Fruit fly (Drosophila melanogaster) whole organism, pupa: ENCODE results near the gene Idh3b.

Experiments
- CG10348 ChIP-seq: fragments of 200-800 bp; sonication (Bioruptor generic); IDR thresholded peaks from 2 replicates; pipeline ENCODE4 v1.3.6; 2022; ENCODE audit warnings: missing biosample characterization, missing genetic modification characterization
- CG12605 ChIP-seq: fragments of 200-800 bp; sonication (Bioruptor generic); IDR thresholded peaks from 2 replicates; pipeline ENCODE4 v1.3.6; 2022; ENCODE audit warnings: missing biosample characterization, missing genetic modification characterization
- CG13204 ChIP-seq: fragments of 200-800 bp; sonication (Bioruptor generic); optimal IDR thresholded peaks from 2 replicates; lab custom pipeline; 2018; ENCODE audit warnings: missing biosample characterization, mild to moderate bottlenecking, missing genetic modification characterization, moderate library complexity
- CG14655 ChIP-seq: fragments of 200-800 bp; sonication (Bioruptor generic); optimal IDR thresholded peaks from 3 replicates; lab custom pipeline; 2017; ENCODE audit warnings: mild to moderate bottlenecking, missing biosample characterization, missing genetic modification reagents, missing genetic modification characterization
- CG15710 ChIP-seq: fragments of 200-800 bp; sonication (Bioruptor generic); optimal IDR thresholded peaks from 2 replicates; lab custom pipeline; 2018; ENCODE audit warnings: missing biosample characterization, mild to moderate bottlenecking, missing genetic modification characterization, moderate library complexity
- CG17806 ChIP-seq: fragments of 200-800 bp; sonication (Bioruptor generic); optimal IDR thresholded peaks from 2 replicates; lab custom pipeline; 2018; ENCODE audit warnings: missing biosample characterization, mild to moderate bottlenecking, missing genetic modification characterization, moderate library complexity
- CG32121 ChIP-seq: fragments of 200-800 bp; sonication (Bioruptor generic); IDR thresholded peaks from 2 replicates; pipeline ENCODE4 v1.3.6; 2022; ENCODE audit warnings: missing biosample characterization, missing genetic modification characterization
- CG34367 ChIP-seq: fragments of 200-800 bp; sonication (Bioruptor generic); optimal IDR thresholded peaks from 2 replicates; lab custom pipeline; 2018; ENCODE audit warnings: missing biosample characterization, mild to moderate bottlenecking, missing genetic modification characterization
- CG4496 ChIP-seq: fragments of 200-800 bp; sonication (Bioruptor generic); IDR thresholded peaks from 3 replicates; pipeline ENCODE4 v1.3.6; 2022; ENCODE audit warnings: missing biosample characterization, missing genetic modification characterization
- CG8159 ChIP-seq: fragments of 200-800 bp; sonication (Bioruptor generic); optimal IDR thresholded peaks from 3 replicates; lab custom pipeline; 2018; ENCODE audit warnings: missing biosample characterization, mild to moderate bottlenecking, missing genetic modification characterization, moderate library complexity
- CG8301 ChIP-seq: fragments of 200-800 bp; sonication (Bioruptor generic); optimal IDR thresholded peaks from 2 replicates; lab custom pipeline; 2018; ENCODE audit warnings: missing biosample characterization, mild to moderate bottlenecking, missing genetic modification characterization
- CG9948 ChIP-seq: fragments of 200-800 bp; sonication (Bioruptor generic); optimal IDR thresholded peaks from 2 replicates; lab custom pipeline; 2018; ENCODE audit warnings: missing biosample characterization, mild to moderate bottlenecking, missing genetic modification characterization, moderate library complexity
- D1 ChIP-seq: fragments of 200-800 bp; sonication (Bioruptor generic); optimal IDR thresholded peaks from 2 replicates; lab custom pipeline; 2018; ENCODE audit warnings: missing biosample characterization, mild to moderate bottlenecking, missing genetic modification characterization, moderate library complexity
- EcR ChIP-seq: fragments of 200-800 bp; sonication (Bioruptor generic); optimal IDR thresholded peaks from 3 replicates; lab custom pipeline; 2019; ENCODE audit warnings: missing biosample characterization, missing genetic modification characterization, mild to moderate bottlenecking, moderate library complexity, missing genetic modification reagents
- Ets98B ChIP-seq: fragments of 200-800 bp; sonication (Bioruptor generic); IDR thresholded peaks from 2 replicates; pipeline ENCODE4 v1.3.6; 2022; ENCODE audit warnings: missing biosample characterization, missing genetic modification characterization
- Pif1A ChIP-seq: fragments of 200-800 bp; sonication (Bioruptor generic); optimal IDR thresholded peaks from 3 replicates; lab custom pipeline; 2016; ENCODE audit warnings: missing biosample characterization, missing genetic modification characterization
- Pif1B ChIP-seq: fragments of 200-800 bp; sonication (Bioruptor generic); optimal IDR thresholded peaks from 3 replicates; lab custom pipeline; 2016; ENCODE audit warnings: missing biosample characterization, missing genetic modification characterization
- Snoo ChIP-seq: fragments of 200-800 bp; sonication (Bioruptor generic); optimal IDR thresholded peaks from 3 replicates; lab custom pipeline; 2017; ENCODE audit warnings: missing biosample characterization, mild to moderate bottlenecking, missing genetic modification characterization, inconsistent platforms
- fd96Ca ChIP-seq: fragments of 200-800 bp; sonication (Bioruptor generic); IDR thresholded peaks from 3 replicates; pipeline ENCODE4 v1.3.6; 2022; ENCODE audit warnings: missing biosample characterization, missing genetic modification characterization
- gl ChIP-seq: fragments of 200-800 bp; sonication (Bioruptor generic); optimal IDR thresholded peaks from 2 replicates; lab custom pipeline; 2018; ENCODE audit warnings: missing biosample characterization, mild to moderate bottlenecking, missing genetic modification characterization
- rn ChIP-seq: fragments of 200-800 bp; sonication (Bioruptor generic); IDR thresholded peaks from 2 replicates; pipeline ENCODE4 v1.3.6; 2022; ENCODE audit warnings: missing biosample characterization, missing genetic modification characterization

Gene Idh3b

DNA sequence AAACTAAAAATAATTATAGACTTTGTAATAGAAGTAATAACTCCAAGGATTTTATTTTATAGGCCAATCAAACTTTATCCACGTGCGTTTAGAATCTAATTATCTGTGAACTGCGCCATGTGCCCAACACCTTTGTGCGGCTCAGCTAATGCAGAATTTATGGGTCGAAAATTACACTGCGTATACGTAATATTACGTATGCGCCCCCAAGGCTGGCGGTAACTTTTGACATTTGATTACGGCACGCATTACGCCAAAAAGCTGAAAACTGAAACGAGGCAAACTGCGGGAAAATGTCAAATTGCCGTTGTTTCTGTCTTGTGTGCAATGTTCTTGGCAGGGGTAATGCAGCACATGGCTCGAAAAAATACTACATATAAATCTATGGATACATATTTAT lies 27.6 kb downstream of the Idh3b start:
- no peak for TF ChIP-seq CG34367
- no peak for TF ChIP-seq CG4496 (GFP tag; lab: Robert Waterston, UW)
- no peak for TF ChIP-seq CG8159 (tag; lab: Kevin White, UChicago)
- no peak for TF ChIP-seq gl
- no peak for TF ChIP-seq Pif1B (GFP tag; lab: Kevin White, UChicago)
- no peak for TF ChIP-seq CG15710 (tag; lab: Kevin White, UChicago)

dm6 chr3R:21989770-21990169 lies 29.4 kb downstream of the Idh3b start:
- no peak for TF ChIP-seq CG13204 (GFP tag; lab: Kevin White, UChicago)
- TF ChIP-seq CG32121, result 0 out of 2 replicates have a peak, but pooled peaks have one; percentile 45
- TF ChIP-seq CG4496 (GFP tag; lab: Robert Waterston, UW), result peak; percentile 59; the same call in 2 of the 3 replicates
- no peak for TF ChIP-seq CG8159 (tag; lab: Kevin White, UChicago)
- no peak for TF ChIP-seq Snoo
- TF ChIP-seq Ets98B (GFP tag; lab: Robert Waterston, UW), result peak; percentile 44; the same call in 1 of the 2 replicates
- 0 out of 2 replicates have a peak, but pooled peaks have one; percentile 13 for TF ChIP-seq rn (GFP tag; lab: Robert Waterston, UW)
- TF ChIP-seq CG8301, result no peak
- no peak for TF ChIP-seq EcR (GFP tag; lab: Kevin White, UChicago)
- peak; percentile 49; the same call in 1 of the 2 replicates for TF ChIP-seq CG12605 (GFP tag; lab: Robert Waterston, UW)
- TF ChIP-seq CG14655 (GFP tag; lab: Kevin White, UChicago), result no peak
- TF ChIP-seq CG17806 (tag; lab: Kevin White, UChicago), result no peak
- no peak for TF ChIP-seq CG10348 (GFP tag; lab: Robert Waterston, UW)
- no peak for TF ChIP-seq CG15710 (tag; lab: Kevin White, UChicago)
- TF ChIP-seq CG34367, result no peak
- TF ChIP-seq D1 (tag; lab: Kevin White, UChicago), result no peak
- TF ChIP-seq Pif1B (GFP tag; lab: Kevin White, UChicago), result no peak
- no peak for TF ChIP-seq gl
- TF ChIP-seq CG9948 (tag; lab: Kevin White, UChicago), result no peak
- TF ChIP-seq, all 21 proteins: peak for 5

dm6 chr3R:21987546-21987945 lies 31.6 kb downstream of the Idh3b start:
- peak; percentile 58 for TF ChIP-seq Ets98B (GFP tag; lab: Robert Waterston, UW)
- TF ChIP-seq fd96Ca, result no peak
- no peak for TF ChIP-seq D1 (tag; lab: Kevin White, UChicago)
- TF ChIP-seq CG12605 (GFP tag; lab: Robert Waterston, UW), result peak; percentile 51; the same call in 1 of the 2 replicates
- TF ChIP-seq CG14655 (GFP tag; lab: Kevin White, UChicago), result peak; percentile 36
- TF ChIP-seq CG9948 (tag; lab: Kevin White, UChicago), result no peak
- peak; percentile 5 for TF ChIP-seq Pif1A
- TF ChIP-seq Pif1B (GFP tag; lab: Kevin White, UChicago), result peak; percentile 11

DNA sequence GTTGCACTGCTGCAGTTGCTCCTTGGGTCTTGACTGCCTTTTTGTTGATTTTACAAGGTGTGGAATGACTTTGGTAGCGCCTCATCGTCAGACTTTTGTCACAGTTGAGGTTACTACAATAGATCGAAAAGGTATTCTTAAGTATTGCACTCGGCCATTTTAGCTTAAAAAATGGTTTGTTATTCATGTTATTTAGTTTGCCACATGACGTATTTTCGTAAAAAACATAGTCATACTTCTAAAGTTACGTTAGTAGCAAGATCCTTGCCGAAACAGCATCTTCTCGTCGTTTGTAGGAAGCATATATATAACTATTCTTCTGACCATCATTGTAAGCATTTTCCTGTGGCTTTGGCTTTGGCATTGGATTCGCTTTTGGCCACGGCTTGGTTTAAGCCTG lies 39.8 kb downstream of the Idh3b start:
- TF ChIP-seq rn (GFP tag; lab: Robert Waterston, UW), result no peak
- peak; percentile 72 for TF ChIP-seq CG14655 (GFP tag; lab: Kevin White, UChicago)
- TF ChIP-seq fd96Ca, result no peak
- TF ChIP-seq CG8301, result peak; percentile 71
- peak; percentile 4 for TF ChIP-seq Pif1A
- TF ChIP-seq CG10348 (GFP tag; lab: Robert Waterston, UW), result no peak
- TF ChIP-seq Ets98B (GFP tag; lab: Robert Waterston, UW), result no peak; the same call in 1 of the 2 replicates
- TF ChIP-seq CG17806 (tag; lab: Kevin White, UChicago), result no peak
- TF ChIP-seq CG8159 (tag; lab: Kevin White, UChicago), result no peak
- TF ChIP-seq CG13204 (GFP tag; lab: Kevin White, UChicago), result no peak
- no peak for TF ChIP-seq CG34367
- TF ChIP-seq D1 (tag; lab: Kevin White, UChicago), result no peak
- TF ChIP-seq Pif1B (GFP tag; lab: Kevin White, UChicago), result no peak
- TF ChIP-seq CG15710 (tag; lab: Kevin White, UChicago), result no peak
- TF ChIP-seq CG4496 (GFP tag; lab: Robert Waterston, UW), result no peak
- no peak for TF ChIP-seq EcR (GFP tag; lab: Kevin White, UChicago)
- TF ChIP-seq Snoo, result no peak
- TF ChIP-seq CG12605 (GFP tag; lab: Robert Waterston, UW), result no peak
- TF ChIP-seq gl, result no peak
- no peak for TF ChIP-seq CG32121
- peak; percentile 21 for TF ChIP-seq CG9948 (tag; lab: Kevin White, UChicago)

- TF ChIP-seq CG32121, result no peak
- no peak for TF ChIP-seq CG8301
- no peak for TF ChIP-seq CG15710 (tag; lab: Kevin White, UChicago)
- TF ChIP-seq rn (GFP tag; lab: Robert Waterston, UW), result no peak
- TF ChIP-seq D1 (tag; lab: Kevin White, UChicago), result no peak
- no peak for TF ChIP-seq CG4496 (GFP tag; lab: Robert Waterston, UW)
- TF ChIP-seq Pif1A, result no peak
- TF ChIP-seq EcR (GFP tag; lab: Kevin White, UChicago), result no peak
- TF ChIP-seq CG10348 (GFP tag; lab: Robert Waterston, UW), result no peak
- no peak for TF ChIP-seq Ets98B (GFP tag; lab: Robert Waterston, UW)
- no peak for TF ChIP-seq gl
- TF ChIP-seq CG17806 (tag; lab: Kevin White, UChicago), result no peak
- TF ChIP-seq CG14655 (GFP tag; lab: Kevin White, UChicago), result no peak
- TF ChIP-seq CG9948 (tag; lab: Kevin White, UChicago), result no peak
- no peak for TF ChIP-seq CG8159 (tag; lab: Kevin White, UChicago)
- TF ChIP-seq CG12605 (GFP tag; lab: Robert Waterston, UW), result no peak
- no peak for TF ChIP-seq CG34367
- no peak for TF ChIP-seq CG13204 (GFP tag; lab: Kevin White, UChicago)
- TF ChIP-seq Snoo, result no peak
Measured at dm6 chr3R:21977784-21978183, 41.4 kb downstream of the Idh3b start.

DNA sequence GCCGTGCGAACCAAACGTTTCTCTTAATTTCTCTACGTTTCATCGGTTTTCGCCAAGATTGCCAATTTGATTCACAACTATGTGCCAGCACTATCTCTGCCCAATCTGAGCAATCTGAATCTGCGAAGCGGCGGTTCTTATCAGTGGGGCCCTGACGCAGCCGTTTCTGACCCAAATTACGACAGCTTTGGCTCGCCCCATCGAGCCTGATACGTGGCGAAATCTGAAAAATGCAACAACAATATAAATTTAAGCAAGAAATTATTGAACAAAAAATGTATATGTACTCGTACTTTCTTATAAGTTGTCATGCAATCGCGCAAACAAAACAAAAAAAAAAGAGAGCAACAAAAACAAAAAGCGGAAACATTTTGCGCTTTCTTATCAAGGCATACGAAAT lies 42.2 kb downstream of the Idh3b start:
- TF ChIP-seq D1 (tag; lab: Kevin White, UChicago) (no peak), CG12605 (GFP tag; lab: Robert Waterston, UW) (no peak), CG17806 (tag; lab: Kevin White, UChicago) (no peak), CG15710 (tag; lab: Kevin White, UChicago) (no peak), CG4496 (GFP tag; lab: Robert Waterston, UW) (no peak), Pif1A (no peak), CG32121 (no peak), CG10348 (GFP tag; lab: Robert Waterston, UW) (no peak), Snoo (no peak), Pif1B (GFP tag; lab: Kevin White, UChicago) (no peak), CG34367 (no peak), CG14655 (GFP tag; lab: Kevin White, UChicago) (no peak), rn (GFP tag; lab: Robert Waterston, UW) (no peak), Ets98B (GFP tag; lab: Robert Waterston, UW) (no peak), CG9948 (tag; lab: Kevin White, UChicago) (no peak), fd96Ca (no peak), CG8159 (tag; lab: Kevin White, UChicago) (no peak), CG13204 (GFP tag; lab: Kevin White, UChicago) (no peak)
